Worm (Caenorhabditis elegans) whole organism, L3 larva: ENCODE measurements around the gene sptl-2.

Experiments
- R02D3.7 ChIP-seq: fragments of 150-350 bp; optimal IDR thresholded peaks from 2 replicates; lab custom pipeline; 2014; ENCODE audit warnings: missing biosample characterization, missing genetic modification characterization
- daf-12 ChIP-seq: fragments of 150-350 bp; optimal IDR thresholded peaks from 2 replicates; lab custom pipeline; 2014; ENCODE audit warnings: missing biosample characterization, missing genetic modification reagents, missing genetic modification characterization
- elt-2 ChIP-seq: sonication (generic microtip); optimal IDR thresholded peaks from 2 replicates; lab custom pipeline; 2016; ENCODE audit warnings: missing genetic modification reagents, mild to moderate bottlenecking, missing genetic modification characterization, missing compliant biosample characterization
- fkh-10 ChIP-seq: sonication (generic microtip); optimal IDR thresholded peaks from 2 replicates; lab custom pipeline; 2017; ENCODE audit warnings: missing biosample characterization, missing genetic modification reagents, missing genetic modification characterization
- hmg-11 ChIP-seq: sonication (generic microtip); optimal IDR thresholded peaks from 2 replicates; lab custom pipeline; 2016; ENCODE audit warnings: missing genetic modification characterization, missing compliant biosample characterization
- nhr-11 ChIP-seq: fragments of 150-350 bp; optimal IDR thresholded peaks from 2 replicates; lab custom pipeline; 2014; ENCODE audit warnings: missing biosample characterization, missing genetic modification characterization
- nhr-12 ChIP-seq: fragments of 150-350 bp; optimal IDR thresholded peaks from 2 replicates; lab custom pipeline; 2014; ENCODE audit warnings: missing biosample characterization, missing genetic modification characterization
- nhr-23 ChIP-seq: fragments of 150-350 bp; optimal IDR thresholded peaks from 2 replicates; lab custom pipeline; 2014; ENCODE audit warnings: missing biosample characterization, missing genetic modification reagents, missing genetic modification characterization
- nhr-76 ChIP-seq: fragments of 150-350 bp; sonication (generic microtip); optimal IDR thresholded peaks from 5 replicates; lab custom pipeline; 2014; ENCODE audit warnings: missing biosample characterization, missing genetic modification characterization
- pqm-1 ChIP-seq: fragments of 150-350 bp; optimal IDR thresholded peaks from 2 replicates; lab custom pipeline; 2017; ENCODE audit warnings: missing biosample characterization, missing genetic modification characterization, inconsistent platforms
- unc-39 ChIP-seq: sonication (generic microtip); optimal IDR thresholded peaks from 4 replicates; lab custom pipeline; 2017; ENCODE audit warnings: missing biosample characterization, missing genetic modification characterization
- zag-1 ChIP-seq: fragments of 150-350 bp; optimal IDR thresholded peaks from 2 replicates; lab custom pipeline; 2014; ENCODE audit warnings: missing biosample characterization, missing genetic modification characterization
- ztf-11 ChIP-seq: fragments of 150-350 bp; optimal IDR thresholded peaks from 2 replicates; lab custom pipeline; 2014; ENCODE audit warnings: missing biosample characterization, missing genetic modification characterization

DNA sequence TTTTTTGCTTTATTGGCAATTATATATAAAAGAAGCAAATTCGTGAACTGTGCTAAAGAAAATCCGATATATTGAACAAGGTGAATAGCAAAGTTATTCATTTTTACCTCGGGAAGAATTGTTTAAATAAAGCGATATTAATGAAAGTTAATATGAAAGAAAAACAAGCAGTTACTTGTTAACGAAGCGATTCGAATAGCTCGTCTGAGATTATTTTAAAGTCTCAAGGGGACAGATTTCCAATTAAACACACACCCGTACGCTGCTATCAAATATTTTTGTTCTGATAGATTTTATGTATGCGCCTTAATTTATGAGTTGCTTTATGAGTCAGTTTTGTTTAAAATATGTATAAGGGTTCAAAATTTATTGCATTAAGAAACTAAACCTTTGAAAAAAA, 50.8 kb downstream of the sptl-2 start, which contains the start of gene str-140:
- TF ChIP-seq hmg-11 (tag; lab: Kevin White, UChicago) = no peak
- no peak for TF ChIP-seq nhr-11 (tag; lab: Kevin White, UChicago)
- no peak for TF ChIP-seq R02D3.7 (tag; lab: Kevin White, UChicago)
- no peak for TF ChIP-seq pqm-1 (tag; lab: Kevin White, UChicago)
- TF ChIP-seq ztf-11 (tag; lab: Kevin White, UChicago) = no peak
- no peak for TF ChIP-seq elt-2 (tag; lab: Kevin White, UChicago)
- no peak for TF ChIP-seq unc-39
- no peak for TF ChIP-seq nhr-76 (tag; lab: Kevin White, UChicago)
- TF ChIP-seq nhr-12 (tag; lab: Kevin White, UChicago) = no peak
- no peak for TF ChIP-seq zag-1
- no peak for TF ChIP-seq nhr-23 (tag; lab: Kevin White, UChicago)
- TF ChIP-seq fkh-10 (GFP tag; lab: Kevin White, UChicago) = no peak
- TF ChIP-seq daf-12 (tag; lab: Kevin White, UChicago) = no peak
